Worm (Caenorhabditis elegans) whole organism, young adult: Measurements from ENCODE around the gene T04B2.3.

ENCODE experiments used
- bed-1 ChIP-seq: fragments of 200-800 bp; sonication (Bioruptor generic); IDR thresholded peaks from 2 replicates; pipeline ENCODE4 v1.3.6; 2022; ENCODE audit warnings: missing genetic modification reagents, missing genetic modification characterization, missing compliant biosample characterization
- ceh-27 ChIP-seq: fragments of 200-800 bp; sonication (Bioruptor generic); optimal IDR thresholded peaks from 2 replicates; lab custom pipeline; 2018; ENCODE audit warnings: mild to moderate bottlenecking, missing genetic modification characterization, moderate library complexity, missing compliant biosample characterization
- egl-18 ChIP-seq: fragments of 200-800 bp; sonication (Bioruptor generic); IDR thresholded peaks from 2 replicates; pipeline ENCODE4 v1.3.6; 2022; ENCODE audit warnings: missing genetic modification reagents, missing genetic modification characterization, missing compliant biosample characterization
- hsf-1 ChIP-seq: fragments of 200-800 bp; sonication (Bioruptor generic); IDR thresholded peaks from 2 replicates; pipeline ENCODE4 v1.3.6; 2022; ENCODE audit warnings: missing genetic modification reagents, missing genetic modification characterization, missing compliant biosample characterization
- nfyb-1 ChIP-seq: fragments of 200-800 bp; sonication (Bioruptor generic); IDR thresholded peaks from 2 replicates; pipeline ENCODE4 v1.3.6; 2022; ENCODE audit warnings: missing genetic modification reagents, missing genetic modification characterization, missing compliant biosample characterization
- nhr-179 ChIP-seq: sonication (generic microtip); optimal IDR thresholded peaks from 2 replicates; lab custom pipeline; 2016; ENCODE audit warnings: mild to moderate bottlenecking, missing genetic modification characterization, missing compliant biosample characterization
- unc-62 ChIP-seq: fragments of 150-350 bp; optimal IDR thresholded peaks from 2 replicates; lab custom pipeline; 2014; ENCODE audit warnings: missing biosample characterization, missing genetic modification reagents, missing genetic modification characterization

DNA sequence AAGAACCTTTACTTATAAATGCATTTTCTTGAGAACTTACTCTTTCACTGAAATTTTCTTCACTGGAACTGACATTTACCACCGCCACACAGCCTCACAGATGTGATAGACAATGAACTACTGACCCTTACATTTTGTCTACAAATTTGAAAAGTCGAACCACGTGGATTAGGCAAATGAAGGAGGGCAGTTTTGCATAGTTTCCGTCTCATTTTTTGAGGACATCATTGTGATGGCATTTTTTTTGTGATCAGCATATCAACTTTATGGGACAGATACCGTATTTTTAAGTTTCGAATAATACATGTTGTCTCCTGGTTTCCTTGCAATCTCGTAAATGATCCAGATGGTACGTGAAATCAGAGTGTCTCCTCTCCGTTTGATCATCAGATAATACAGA lies 25.3 kb downstream of the T04B2.3 start, which contains the start of gene W01B6.3:
- TF ChIP-seq unc-62 = no peak
- no peak for TF ChIP-seq hsf-1
- TF ChIP-seq nhr-179 (tag; lab: Kevin White, UChicago) = no peak
- no peak for TF ChIP-seq ceh-27 (GFP tag; lab: Kevin White, UChicago)
- no peak for TF ChIP-seq bed-1 (GFP tag; lab: Robert Waterston, UW)
- no peak for TF ChIP-seq nfyb-1 (GFP tag; lab: Robert Waterston, UW)
- no peak for TF ChIP-seq egl-18 (GFP tag; lab: Robert Waterston, UW)
